Fruit fly (Drosophila melanogaster) Kc167 (cell line): ENCODE results near the gene MED17.

Experiments used
- Myc ChIP-seq: fragments of >200 bp; optimal IDR thresholded peaks from 2 replicates; lab custom pipeline; 2017; ENCODE audit warnings: missing external identifiers
- Sin3A ChIP-seq: fragments of >200 bp; optimal IDR thresholded peaks from 2 replicates; lab custom pipeline; 2018; ENCODE audit warnings: missing external identifiers
- h ChIP-seq: fragments of >200 bp; optimal IDR thresholded peaks from 3 replicates; lab custom pipeline; 2018; ENCODE audit warnings: missing external identifiers
- insv ChIP-seq: fragments of >200 bp; optimal IDR thresholded peaks from 3 replicates; lab custom pipeline; 2018; ENCODE audit warnings: missing external identifiers
- psq ChIP-seq: fragments of >200 bp; optimal IDR thresholded peaks from 2 replicates; lab custom pipeline; 2017; ENCODE audit warnings: missing external identifiers
- ttk ChIP-seq: sonication (Bioruptor generic); optimal IDR thresholded peaks from 2 replicates; lab custom pipeline; 2017; ENCODE audit warnings: missing external identifiers

MED17 gene

dm6 chr3R:18188702-18189125, at the start of gene MED17, which contains the start of gene CG12321:
MED17 (plus strand) TSS chr3R:18189072.
CG12321 (minus strand) TSS chr3R:18188707.
- TF ChIP-seq Sin3A (lab: Kevin White, UChicago), result no peak

- TF ChIP-seq insv (no peak), Myc (no peak), h (lab: Kevin White, UChicago) (no peak), psq (lab: Kevin White, UChicago) (no peak), ttk (lab: Kevin White, UChicago) (no peak), Sin3A (lab: Kevin White, UChicago) (no peak)
These were observed 44.0 kb upstream of the MED17 start for dm6 chr3R:18144853-18145252.

- TF ChIP-seq Myc (no peak), h (lab: Kevin White, UChicago) (no peak), insv (no peak), Sin3A (lab: Kevin White, UChicago) (no peak), psq (lab: Kevin White, UChicago) (no peak), ttk (lab: Kevin White, UChicago) (no peak)
These were observed 42.2 kb upstream of the MED17 start for dm6 chr3R:18146629-18147028.

- TF ChIP-seq Myc (no peak), ttk (lab: Kevin White, UChicago) (no peak), insv (no peak), Sin3A (lab: Kevin White, UChicago) (no peak), h (lab: Kevin White, UChicago) (no peak), psq (lab: Kevin White, UChicago) (no peak)
These were observed 37.1 kb upstream of the MED17 start, which contains the start of gene CG14316 for dm6 chr3R:18151820-18152219. CG14316 (plus strand) TSS chr3R:18152120.

- no peak for TF ChIP-seq ttk (lab: Kevin White, UChicago)
- no peak for TF ChIP-seq insv
- no peak for TF ChIP-seq Sin3A (lab: Kevin White, UChicago)
- no peak for TF ChIP-seq Myc
These were observed 35.2 kb upstream of the MED17 start for dm6 chr3R:18153698-18154097.

- TF ChIP-seq Sin3A (lab: Kevin White, UChicago) (no peak), Myc (no peak), psq (lab: Kevin White, UChicago) (no peak), h (lab: Kevin White, UChicago) (no peak), ttk (lab: Kevin White, UChicago) (no peak), insv (no peak)
These were observed 32.3 kb upstream of the MED17 start for dm6 chr3R:18156608-18157007.

dm6 chr3R:18157459-18157858, 31.4 kb upstream of the MED17 start:
- no peak for TF ChIP-seq h (lab: Kevin White, UChicago)
- no peak for TF ChIP-seq Myc
- no peak for TF ChIP-seq psq (lab: Kevin White, UChicago)
- no peak for TF ChIP-seq Sin3A (lab: Kevin White, UChicago)
- TF ChIP-seq ttk (lab: Kevin White, UChicago), result no peak
- TF ChIP-seq insv, result no peak

- TF ChIP-seq Sin3A (lab: Kevin White, UChicago) (no peak), h (lab: Kevin White, UChicago) (no peak), insv (no peak), psq (lab: Kevin White, UChicago) (no peak), ttk (lab: Kevin White, UChicago) (no peak), Myc (no peak)
These were observed 30.5 kb upstream of the MED17 start, which contains the start of gene CG14315 for dm6 chr3R:18158401-18158800. CG14315 (plus strand) TSS chr3R:18158701.

- TF ChIP-seq insv (no peak), Myc (no peak), psq (lab: Kevin White, UChicago) (no peak), ttk (lab: Kevin White, UChicago) (no peak), Sin3A (lab: Kevin White, UChicago) (no peak), h (lab: Kevin White, UChicago) (no peak)
These were observed 28.6 kb upstream of the MED17 start for dm6 chr3R:18160165-18160814.

- TF ChIP-seq Sin3A (lab: Kevin White, UChicago) (no peak), psq (lab: Kevin White, UChicago) (no peak), ttk (lab: Kevin White, UChicago) (no peak), Myc (no peak), h (lab: Kevin White, UChicago) (no peak), insv (no peak)
These were observed 24.7 kb upstream of the MED17 start, which contains the start of the genes CG7218 and Cbp20 for dm6 chr3R:18164052-18164722. CG7218 (minus strand) TSS chr3R:18164397. Cbp20 (plus strand) TSS chr3R:18164661.

- no peak for TF ChIP-seq h (lab: Kevin White, UChicago)
- TF ChIP-seq psq (lab: Kevin White, UChicago), result no peak
These were observed 22.6 kb upstream of the MED17 start for dm6 chr3R:18166261-18166720.

- no peak for TF ChIP-seq Myc
- no peak for TF ChIP-seq insv
- no peak for TF ChIP-seq psq (lab: Kevin White, UChicago)
- TF ChIP-seq ttk (lab: Kevin White, UChicago), result no peak
- no peak for TF ChIP-seq h (lab: Kevin White, UChicago)
- TF ChIP-seq Sin3A (lab: Kevin White, UChicago), result no peak
These were observed 21.8 kb upstream of the MED17 start, which contains the start of the genes CG7215 and Prx5 for dm6 chr3R:18167173-18167415. CG7215 (minus strand) TSS chr3R:18167273. Prx5 (minus strand) TSS chr3R:18167273.
